Worm (Caenorhabditis elegans): ENCODE results near the gene aip-1.

DNA sequence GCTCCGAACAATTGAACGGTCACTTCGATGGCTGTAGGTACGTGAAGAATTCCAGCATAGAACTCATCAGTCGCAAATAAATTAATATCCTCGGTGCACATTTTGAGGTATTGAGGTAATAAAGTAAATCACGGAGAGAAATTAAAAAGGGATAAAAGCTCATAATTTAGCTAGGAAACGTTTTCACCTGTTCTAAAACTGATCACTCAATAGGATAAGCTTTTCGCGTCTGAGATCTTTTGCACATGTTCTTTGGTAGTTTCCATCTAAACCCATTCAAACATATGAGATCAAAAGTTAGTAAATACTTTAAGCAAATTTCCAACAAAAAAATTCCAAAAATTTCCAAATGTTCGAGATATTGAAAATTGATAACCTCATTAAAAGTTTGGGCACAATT lies 5.3 kb downstream of the aip-1 start, which contains the start of gene srh-308:
- TF ChIP-seq unc-62 (GFP tag; optimal IDR thresholded peaks at IDR 0.05), result no peak
- no peak for TF ChIP-seq lin-54 (GFP tag; optimal IDR thresholded peaks at IDR 0.05)
- TF ChIP-seq hmg-1.2 (GFP tag; IDR thresholded peaks at IDR 0.05), result no peak
- no peak for TF ChIP-seq madf-10 (tag; optimal IDR thresholded peaks at IDR 0.05)
- TF ChIP-seq snpc-1.1 (tag; optimal IDR thresholded peaks at IDR 0.05; ENCODE audit: insufficient read depth), result no peak
- TF ChIP-seq rcor-1 (GFP tag; IDR thresholded peaks at IDR 0.05), result no peak
- no peak for TF ChIP-seq snpc-4 (GFP tag; optimal IDR thresholded peaks at IDR 0.05)
- no peak for TF ChIP-seq snpc-4 (tag; optimal IDR thresholded peaks at IDR 0.05)
- no peak for TF ChIP-seq rec-8 (tag; optimal IDR thresholded peaks at IDR 0.05)
- no peak for TF ChIP-seq aptf-3 (GFP tag; IDR thresholded peaks at IDR 0.05)
